Fruit fly (Drosophila melanogaster): ENCODE data around the gene CG8543.

dm6 chr3L:7433325-7433827, 36.7 kb downstream of the CG8543 start:
- TF ChIP-seq Myc (optimal IDR thresholded peaks at IDR 0.05) (no peak), Sin3A (optimal IDR thresholded peaks at IDR 0.05) (no peak), psq (optimal IDR thresholded peaks at IDR 0.05) (no peak)

All from Kc167 (cell line).